Worm (Caenorhabditis elegans): ENCODE results near the gene ZK250.2.
"Not testable (repeated sequence)": the region's sequence is repeated elsewhere in the genome, so short reads cannot be mapped to it uniquely, and the experiment has no call there.

The ZK250.2 gene

DNA sequence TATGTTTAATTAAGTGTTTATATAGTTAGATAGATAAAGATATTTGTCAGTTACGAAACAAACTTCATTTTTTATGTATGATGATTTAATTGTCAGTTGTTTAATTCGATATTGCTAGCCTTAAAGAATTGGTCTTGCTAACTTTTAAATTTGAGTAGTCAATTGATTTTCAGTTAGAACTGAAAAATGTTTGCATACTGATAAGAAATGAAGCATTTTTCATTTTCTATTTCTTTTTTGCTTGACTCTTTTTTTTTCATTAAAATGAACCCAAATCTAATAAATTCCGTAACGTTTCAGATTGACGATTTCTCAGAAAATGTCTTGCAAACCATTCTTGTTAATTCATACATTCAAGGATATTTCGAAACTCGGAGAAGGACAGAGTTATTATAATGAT, 47.7 kb downstream of the ZK250.2 start, which contains the start of gene math-20:
math-20 (plus strand) TSS at position 301 of the 400 bp plus-strand sequence.
- TF ChIP-seq nhr-23 (tag; optimal IDR thresholded peaks at IDR 0.05) (no peak), nhr-43 (tag; optimal IDR thresholded peaks at IDR 0.05; ENCODE audit: poor library complexity, severe bottlenecking) (no peak), lsy-12 (tag; optimal IDR thresholded peaks at IDR 0.05) (no peak)

DNA sequence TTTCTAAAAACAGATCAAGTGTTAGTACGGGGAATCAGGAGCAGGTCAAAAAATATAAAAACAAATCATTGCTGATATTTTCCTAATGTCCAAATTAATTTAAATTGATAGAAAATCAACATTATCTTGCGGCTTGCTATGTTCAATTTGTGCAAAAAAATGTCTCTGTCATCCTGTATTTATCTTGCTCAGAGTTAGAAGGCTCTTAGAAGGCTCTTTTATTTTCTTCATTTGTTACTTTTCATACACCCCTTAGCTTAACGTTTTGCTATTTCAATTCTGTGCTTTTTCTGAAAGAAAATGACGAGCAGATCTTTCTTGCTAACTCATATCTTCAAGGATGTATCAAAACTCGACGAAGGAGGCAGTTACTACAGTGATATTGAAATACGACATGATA, 50.1 kb downstream of the ZK250.2 start, which contains the start of gene math-19:
math-19 (plus strand) TSS at position 301 of the 400 bp plus-strand sequence.
- TF ChIP-seq lsy-12, unc-39, mdl-1 (tag; optimal IDR thresholded peaks at IDR 0.05): not testable (repeated sequence)

All from whole organism, L3 larva.